3 fruit fly cellular contexts compared by ENCODE assay signal in the genomic region with DNA sequence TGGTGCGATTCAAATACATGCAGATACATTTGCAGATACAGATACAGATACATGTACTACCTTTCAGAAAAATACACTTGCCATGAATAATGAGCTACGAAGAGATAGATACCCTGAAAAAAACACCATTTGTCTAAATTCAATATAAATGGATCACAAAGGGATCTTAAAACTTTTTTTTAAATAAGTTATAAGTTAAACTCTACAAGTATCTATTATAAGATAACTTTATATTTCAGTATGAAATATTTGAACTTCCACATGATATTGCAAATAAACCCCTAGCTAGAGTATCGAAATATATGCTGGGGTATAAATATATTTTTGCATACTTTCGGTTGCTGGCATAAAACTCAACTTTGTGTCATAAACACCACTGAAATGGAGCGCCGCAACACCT.
TF ChIP-seq lines count a peak whose summit lies in the region.

No protein-coding gene starts in this region.

TF ChIP-seq in whole organism, embryonic, 481 proteins besides CTCF, POLR2A, EP300 and RAD21 (continued from another document and continues in another):
- TF ChIP-seq Ssrp (tag; optimal IDR thresholded peaks at IDR 0.05; lab: Kevin White, UChicago) (peak; percentile 56), CG2889 (GFP tag; IDR thresholded peaks at IDR 0.05; lab: Robert Waterston, UW) (no peak), CG4424 (GFP tag; optimal IDR thresholded peaks at IDR 0.05; lab: Kevin White, UChicago) (peak; percentile 19), MBD-R2 (GFP tag; IDR thresholded peaks at IDR 0.05; lab: Robert Waterston, UW) (no peak), CG7556 (GFP tag; optimal IDR thresholded peaks at IDR 0.05; lab: Kevin White, UChicago) (peak; percentile 42), dmrt99B (tag; optimal IDR thresholded peaks at IDR 0.05; lab: Kevin White, UChicago) (peak; percentile 77), CG30403 (GFP tag; optimal IDR thresholded peaks at IDR 0.05; lab: Kevin White, UChicago) (peak; percentile 56), CG11696 (GFP tag; IDR thresholded peaks at IDR 0.05; lab: Robert Waterston, UW) (no peak), cad (GFP tag; optimal IDR thresholded peaks at IDR 0.05; lab: Kevin White, UChicago) (no peak), grau (tag; optimal IDR thresholded peaks at IDR 0.05; lab: Kevin White, UChicago) (peak; percentile 72), br (optimal IDR thresholded peaks at IDR 0.05; lab: Kevin White, UChicago) (no peak), CG34376 (GFP tag; optimal IDR thresholded peaks at IDR 0.05; lab: Kevin White, UChicago) (no peak), CG5180 (GFP tag; optimal IDR thresholded peaks at IDR 0.05; lab: Kevin White, UChicago) (peak; percentile 7), abd-A (tag; optimal IDR thresholded peaks at IDR 0.05; lab: Kevin White, UChicago) (no peak), CG31441 (GFP tag; IDR thresholded peaks at IDR 0.05; lab: Robert Waterston, UW) (peak; percentile 69), CG3281 (GFP tag; optimal IDR thresholded peaks at IDR 0.05; lab: Kevin White, UChicago) (peak; percentile 54), crc (GFP tag; optimal IDR thresholded peaks at IDR 0.05; lab: Kevin White, UChicago) (no peak), lbe (GFP tag; optimal IDR thresholded peaks at IDR 0.05; lab: Kevin White, UChicago) (no peak), CG13287 (GFP tag; IDR thresholded peaks at IDR 0.05; lab: Robert Waterston, UW; ENCODE audit: partially characterized antibody) (no peak), pros (GFP tag; optimal IDR thresholded peaks at IDR 0.05; lab: Kevin White, UChicago) (no peak), run (tag; optimal IDR thresholded peaks at IDR 0.05; lab: Kevin White, UChicago) (peak; percentile 24), twi (tag; optimal IDR thresholded peaks at IDR 0.05; lab: Kevin White, UChicago) (no peak), CG3995 (GFP tag; optimal IDR thresholded peaks at IDR 0.05; lab: Kevin White, UChicago) (no peak), repo (GFP tag; optimal IDR thresholded peaks at IDR 0.05; lab: Kevin White, UChicago) (no peak), Dref (GFP tag; IDR thresholded peaks at IDR 0.05; lab: Robert Waterston, UW) (no peak), phol (tag; optimal IDR thresholded peaks at IDR 0.05; lab: Kevin White, UChicago) (peak; percentile 66), B-H2 (GFP tag; optimal IDR thresholded peaks at IDR 0.05; lab: Kevin White, UChicago) (no peak), CG16813 (GFP tag; IDR thresholded peaks at IDR 0.05; lab: Robert Waterston, UW; ENCODE audit: partially characterized antibody) (no peak), ranshi (GFP tag; IDR thresholded peaks at IDR 0.05; lab: Robert Waterston, UW) (no peak), cg (GFP tag; optimal IDR thresholded peaks at IDR 0.05; lab: Kevin White, UChicago) (peak; percentile 30), sqz (GFP tag; optimal IDR thresholded peaks at IDR 0.05; lab: Kevin White, UChicago) (no peak), CG7987 (GFP tag; optimal IDR thresholded peaks at IDR 0.05; lab: Kevin White, UChicago) (no peak), Sox100B (GFP tag; optimal IDR thresholded peaks at IDR 0.05; lab: Kevin White, UChicago) (peak; percentile 54), lilli (GFP tag; optimal IDR thresholded peaks at IDR 0.05; lab: Kevin White, UChicago) (peak; percentile 29), CG30020 (tag; optimal IDR thresholded peaks at IDR 0.05; lab: Kevin White, UChicago) (no peak), wdn (GFP tag; IDR thresholded peaks at IDR 0.05; lab: Robert Waterston, UW) (no peak), CG9215 (GFP tag; IDR thresholded peaks at IDR 0.05; lab: Robert Waterston, UW) (peak; percentile 43), CG4617 (GFP tag; optimal IDR thresholded peaks at IDR 0.05; lab: Kevin White, UChicago; ENCODE audit: borderline replicate concordance) (no peak), gem (tag; optimal IDR thresholded peaks at IDR 0.05; lab: Kevin White, UChicago) (peak; percentile 84), CG8359 (GFP tag; optimal IDR thresholded peaks at IDR 0.05; lab: Kevin White, UChicago; ENCODE audit: borderline replicate concordance) (no peak), CG3838 (GFP tag; optimal IDR thresholded peaks at IDR 0.05; lab: Kevin White, UChicago) (no peak), CG10462 (GFP tag; optimal IDR thresholded peaks at IDR 0.05; lab: Kevin White, UChicago) (no peak), Pdp1 (GFP tag; optimal IDR thresholded peaks at IDR 0.05; lab: Kevin White, UChicago) (peak in 1 of 2 experiments; percentile 2)

TF ChIP-seq in whole organism, prepupa, 60 proteins besides CTCF, POLR2A, EP300 and RAD21 (continued from another document):
- peak; percentile 70 for TF ChIP-seq esn (GFP tag; optimal IDR thresholded peaks at IDR 0.05; lab: Kevin White, UChicago)
- TF ChIP-seq Hr38 (GFP tag; optimal IDR thresholded peaks at IDR 0.05; lab: Kevin White, UChicago) = no peak
- no peak for TF ChIP-seq Sox15 (GFP tag; optimal IDR thresholded peaks at IDR 0.05; lab: Kevin White, UChicago)
- peak; percentile 48 for TF ChIP-seq CG6792 (GFP tag; optimal IDR thresholded peaks at IDR 0.05; lab: Kevin White, UChicago)
- peak; percentile 68 for TF ChIP-seq Ets96B (tag; optimal IDR thresholded peaks at IDR 0.05; lab: Kevin White, UChicago)
- TF ChIP-seq CG6854 (GFP tag; optimal IDR thresholded peaks at IDR 0.05; lab: Kevin White, UChicago) = no peak
- peak; percentile 79 for TF ChIP-seq CG6276 (GFP tag; optimal IDR thresholded peaks at IDR 0.05; lab: Kevin White, UChicago)
- TF ChIP-seq CG10631 (GFP tag; optimal IDR thresholded peaks at IDR 0.05; lab: Kevin White, UChicago) = peak; percentile 75
- peak; percentile 45 for TF ChIP-seq Ets21C (GFP tag; optimal IDR thresholded peaks at IDR 0.05; lab: Kevin White, UChicago)
- peak; percentile 53 for TF ChIP-seq CG10669 (GFP tag; optimal IDR thresholded peaks at IDR 0.05; lab: Kevin White, UChicago)
- peak; percentile 67 for TF ChIP-seq Smox (GFP tag; optimal IDR thresholded peaks at IDR 0.05; lab: Kevin White, UChicago)
- peak; percentile 72 for TF ChIP-seq CG3919 (GFP tag; optimal IDR thresholded peaks at IDR 0.05; lab: Kevin White, UChicago)
- peak; percentile 54 for TF ChIP-seq Sox14 (GFP tag; optimal IDR thresholded peaks at IDR 0.05; lab: Kevin White, UChicago)
- TF ChIP-seq fkh (GFP tag; optimal IDR thresholded peaks at IDR 0.05; lab: Kevin White, UChicago) = no peak
- TF ChIP-seq achi (GFP tag; optimal IDR thresholded peaks at IDR 0.05; lab: Kevin White, UChicago) = peak; percentile 77
- TF ChIP-seq Blimp-1 (GFP tag; optimal IDR thresholded peaks at IDR 0.05; lab: Kevin White, UChicago) = peak; percentile 25
- TF ChIP-seq topi (GFP tag; optimal IDR thresholded peaks at IDR 0.05; lab: Kevin White, UChicago) = peak; percentile 69
- peak; percentile 77 for TF ChIP-seq pdm3 (GFP tag; optimal IDR thresholded peaks at IDR 0.05; lab: Kevin White, UChicago)
- TF ChIP-seq OdsH (GFP tag; optimal IDR thresholded peaks at IDR 0.05; lab: Kevin White, UChicago) = peak; percentile 82
- peak; percentile 65 for TF ChIP-seq cyc (GFP tag; optimal IDR thresholded peaks at IDR 0.05; lab: Kevin White, UChicago)
- TF ChIP-seq Gug (GFP tag; IDR thresholded peaks at IDR 0.05; lab: Robert Waterston, UW) = peak; percentile 76
- TF ChIP-seq CG31627 (GFP tag; optimal IDR thresholded peaks at IDR 0.05; lab: Kevin White, UChicago) = peak; percentile 44
- TF ChIP-seq CG8632 (GFP tag; optimal IDR thresholded peaks at IDR 0.05; lab: Kevin White, UChicago) = peak; percentile 49
- TF ChIP-seq salr (GFP tag; optimal IDR thresholded peaks at IDR 0.05; lab: Kevin White, UChicago) = peak in 1 of 2 experiments; percentile 68
- TF ChIP-seq CG1621 (tag; optimal IDR thresholded peaks at IDR 0.05; lab: Kevin White, UChicago) = peak; percentile 13
- TF ChIP-seq CG7368 (GFP tag; optimal IDR thresholded peaks at IDR 0.05; lab: Kevin White, UChicago) = peak; percentile 49
- peak; percentile 14 for TF ChIP-seq CG6808 (GFP tag; optimal IDR thresholded peaks at IDR 0.05; lab: Kevin White, UChicago)
- peak; percentile 53 for TF ChIP-seq Sox102F (GFP tag; optimal IDR thresholded peaks at IDR 0.05; lab: Kevin White, UChicago)
- peak; percentile 64 for TF ChIP-seq net (GFP tag; optimal IDR thresholded peaks at IDR 0.05; lab: Kevin White, UChicago)
- TF ChIP-seq CG16779 (tag; optimal IDR thresholded peaks at IDR 0.05; lab: Kevin White, UChicago) = peak; percentile 5
- TF ChIP-seq dsx (GFP tag; optimal IDR thresholded peaks at IDR 0.05; lab: Kevin White, UChicago; ENCODE audit: poor library complexity, severe bottlenecking) = peak; percentile 67
- TF ChIP-seq CG32006 (GFP tag; optimal IDR thresholded peaks at IDR 0.05; lab: Kevin White, UChicago) = peak; percentile 90
- TF ChIP-seq Eip75B (GFP tag; optimal IDR thresholded peaks at IDR 0.05; lab: Kevin White, UChicago) = peak; percentile 56
- peak; percentile 15 for TF ChIP-seq vri (GFP tag; optimal IDR thresholded peaks at IDR 0.05; lab: Kevin White, UChicago)
- no peak for TF ChIP-seq fd85E (GFP tag; optimal IDR thresholded peaks at IDR 0.05; lab: Kevin White, UChicago)
- TF ChIP-seq Hr39 (GFP tag; optimal IDR thresholded peaks at IDR 0.05; lab: Kevin White, UChicago) = peak; percentile 46
- peak; percentile 77 for TF ChIP-seq svp (GFP tag; lab: Kevin White, UChicago)
- TF ChIP-seq Lpt (GFP tag; optimal IDR thresholded peaks at IDR 0.05; lab: Kevin White, UChicago) = peak; percentile 65

TF ChIP-seq in whole organism, wandering third instar larva, 38 proteins besides CTCF, POLR2A, EP300 and RAD21 (continued from another document):
- no peak for TF ChIP-seq jim (GFP tag; optimal IDR thresholded peaks at IDR 0.05; lab: Kevin White, UChicago)
- peak; percentile 54 for TF ChIP-seq fru (GFP tag; optimal IDR thresholded peaks at IDR 0.05; lab: Kevin White, UChicago)
- TF ChIP-seq dsf (GFP tag; optimal IDR thresholded peaks at IDR 0.05; lab: Kevin White, UChicago; ENCODE audit: borderline replicate concordance) = no peak
- TF ChIP-seq sage (GFP tag; optimal IDR thresholded peaks at IDR 0.05; lab: Kevin White, UChicago) = no peak
- no peak for TF ChIP-seq lola (GFP tag; optimal IDR thresholded peaks at IDR 0.05; lab: Kevin White, UChicago)
- no peak for TF ChIP-seq br (GFP tag; optimal IDR thresholded peaks at IDR 0.05; lab: Kevin White, UChicago)
- no peak for TF ChIP-seq dl (GFP tag; optimal IDR thresholded peaks at IDR 0.05; lab: Kevin White, UChicago; ENCODE audit: insufficient read depth in 1 of 2, partially characterized antibody in 2 of 2)
- TF ChIP-seq tai (GFP tag; optimal IDR thresholded peaks at IDR 0.05; lab: Kevin White, UChicago) = no peak
- TF ChIP-seq dmrt93B (GFP tag; optimal IDR thresholded peaks at IDR 0.05; lab: Kevin White, UChicago) = peak; percentile 20
- no peak for TF ChIP-seq Abd-B (GFP tag; optimal IDR thresholded peaks at IDR 0.05; lab: Kevin White, UChicago)
- TF ChIP-seq Hr78 (GFP tag; optimal IDR thresholded peaks at IDR 0.05; lab: Kevin White, UChicago) = no peak
- TF ChIP-seq h (GFP tag; optimal IDR thresholded peaks at IDR 0.05; lab: Kevin White, UChicago) = peak; percentile 63
